ENCODE assay signal across 1 fruit fly cellular context in genomic region chr3R:9613124-9613523, dm6.
TF ChIP-seq lines count a peak whose summit lies in the region.

No protein-coding gene starts in this region.

TF ChIP-seq in whole organism, embryonic, 481 proteins besides CTCF, POLR2A, EP300 and RAD21 (continued from another document):
- TF ChIP-seq pho (GFP tag; optimal IDR thresholded peaks at IDR 0.05; lab: Kevin White, UChicago) = peak; percentile 47
- no peak for TF ChIP-seq CG16779 (GFP tag; IDR thresholded peaks at IDR 0.05; lab: Robert Waterston, UW)
- peak; percentile 14 for TF ChIP-seq NC2β (GFP tag; optimal IDR thresholded peaks at IDR 0.05; lab: Kevin White, UChicago)
- peak; percentile 37; the same call in 1 of the 2 replicates for TF ChIP-seq Ravus (GFP tag; IDR thresholded peaks at IDR 0.05; lab: Robert Waterston, UW)
- TF ChIP-seq vnd (GFP tag; IDR thresholded peaks at IDR 0.05; lab: Robert Waterston, UW; ENCODE audit: partially characterized antibody) = no peak
- peak; percentile 34 for TF ChIP-seq CG18764 (GFP tag; optimal IDR thresholded peaks at IDR 0.05; lab: Kevin White, UChicago)
- TF ChIP-seq CG7556 (GFP tag; optimal IDR thresholded peaks at IDR 0.05; lab: Kevin White, UChicago) = peak; percentile 46
- no peak for TF ChIP-seq unc-4 (GFP tag; IDR thresholded peaks at IDR 0.05; lab: Robert Waterston, UW; ENCODE audit: partially characterized antibody)
- no peak for TF ChIP-seq pros (GFP tag; optimal IDR thresholded peaks at IDR 0.05; lab: Kevin White, UChicago)
- TF ChIP-seq E2f1 (GFP tag; IDR thresholded peaks at IDR 0.05; lab: Robert Waterston, UW) = peak; percentile 61
- TF ChIP-seq h (optimal IDR thresholded peaks at IDR 0.05; lab: Kevin White, UChicago) = no peak
- peak in 1 of 2 experiments; percentile 56 for TF ChIP-seq eve (GFP tag; optimal IDR thresholded peaks at IDR 0.05; lab: Kevin White, UChicago)
- TF ChIP-seq dmrt11E (tag; optimal IDR thresholded peaks at IDR 0.05; lab: Kevin White, UChicago) = peak; percentile 5
- peak; percentile 45 for TF ChIP-seq pum (GFP tag; optimal IDR thresholded peaks at IDR 0.05; lab: Kevin White, UChicago)
- TF ChIP-seq CG18599 (GFP tag; optimal IDR thresholded peaks at IDR 0.05; lab: Kevin White, UChicago) = peak; percentile 81
- TF ChIP-seq grau (tag; optimal IDR thresholded peaks at IDR 0.05; lab: Kevin White, UChicago) = peak; percentile 40
- no peak for TF ChIP-seq Nf-YC (tag; optimal IDR thresholded peaks at IDR 0.05; lab: Kevin White, UChicago)
- TF ChIP-seq sima (GFP tag; optimal IDR thresholded peaks at IDR 0.05; lab: Kevin White, UChicago) = no peak
- no peak for TF ChIP-seq ftz-f1 (GFP tag; optimal IDR thresholded peaks at IDR 0.05; lab: Kevin White, UChicago)
- peak; percentile 26 for TF ChIP-seq Vsx1 (GFP tag; optimal IDR thresholded peaks at IDR 0.05; lab: Kevin White, UChicago)
- TF ChIP-seq CG7357 (GFP tag; IDR thresholded peaks at IDR 0.05; lab: Robert Waterston, UW) = 0 out of 3 replicates have a peak, but pooled peaks have one; percentile 47
- peak; percentile 80 for TF ChIP-seq dysf (GFP tag; IDR thresholded peaks at IDR 0.05; lab: Robert Waterston, UW)
- peak; percentile 64 for TF ChIP-seq CG15269 (tag; optimal IDR thresholded peaks at IDR 0.05; lab: Kevin White, UChicago)
- TF ChIP-seq Bdp1 (GFP tag; optimal IDR thresholded peaks at IDR 0.05; lab: Kevin White, UChicago) = peak; percentile 31
- TF ChIP-seq gro (GFP tag; optimal IDR thresholded peaks at IDR 0.05; lab: Kevin White, UChicago) = peak; percentile 16
- TF ChIP-seq jumu (GFP tag; optimal IDR thresholded peaks at IDR 0.05; lab: Kevin White, UChicago) = peak; percentile 37
- peak; percentile 36 for TF ChIP-seq CG5180 (GFP tag; optimal IDR thresholded peaks at IDR 0.05; lab: Kevin White, UChicago)
- TF ChIP-seq B-H1 (GFP tag; IDR thresholded peaks at IDR 0.05; lab: Robert Waterston, UW) = peak; percentile 52; the same call in 2 of the 3 replicates
- peak; percentile 36 for TF ChIP-seq CG8089 (GFP tag; optimal IDR thresholded peaks at IDR 0.05; lab: Kevin White, UChicago)
- peak; percentile 12 for TF ChIP-seq her (GFP tag; optimal IDR thresholded peaks at IDR 0.05; lab: Kevin White, UChicago)
- peak; percentile 55 for TF ChIP-seq sob (GFP tag; IDR thresholded peaks at IDR 0.05; lab: Robert Waterston, UW)
- TF ChIP-seq chinmo (GFP tag; IDR thresholded peaks at IDR 0.05; lab: Robert Waterston, UW; ENCODE audit: partially characterized antibody) = no peak
- TF ChIP-seq Ada2b (GFP tag; IDR thresholded peaks at IDR 0.05; lab: Robert Waterston, UW) = peak; percentile 74
- TF ChIP-seq slp2 (GFP tag; optimal IDR thresholded peaks at IDR 0.05; lab: Kevin White, UChicago) = peak; percentile 12
- TF ChIP-seq CG8944 (GFP tag; optimal IDR thresholded peaks at IDR 0.05; lab: Kevin White, UChicago) = peak; percentile 60
- peak; percentile 19; the same call in 1 of the 2 replicates for TF ChIP-seq CG31224 (GFP tag; IDR thresholded peaks at IDR 0.05; lab: Robert Waterston, UW)
- peak; percentile 49 for TF ChIP-seq CG10209 (GFP tag; optimal IDR thresholded peaks at IDR 0.05; lab: Kevin White, UChicago)
- TF ChIP-seq CG6254 (GFP tag; optimal IDR thresholded peaks at IDR 0.05; lab: Kevin White, UChicago) = peak; percentile 30
- no peak for TF ChIP-seq CG17802 (tag; optimal IDR thresholded peaks at IDR 0.05; lab: Kevin White, UChicago)
- TF ChIP-seq CG17328 (GFP tag; IDR thresholded peaks at IDR 0.05; lab: Robert Waterston, UW) = peak; percentile 65
- peak; percentile 44; the same call in 1 of the 2 replicates for TF ChIP-seq Nf-YA (GFP tag; IDR thresholded peaks at IDR 0.05; lab: Robert Waterston, UW)
- 0 out of 3 replicates have a peak, but pooled peaks have one; percentile 5 for TF ChIP-seq ken (GFP tag; IDR thresholded peaks at IDR 0.05; lab: Robert Waterston, UW)
- peak; percentile 63; the same call in 1 of the 2 replicates for TF ChIP-seq slbo (GFP tag; IDR thresholded peaks at IDR 0.05; lab: Robert Waterston, UW)
- TF ChIP-seq ewg (GFP tag; optimal IDR thresholded peaks at IDR 0.05; lab: Kevin White, UChicago) = peak; percentile 65
- peak; percentile 57 for TF ChIP-seq CG10979 (tag; optimal IDR thresholded peaks at IDR 0.05; lab: Kevin White, UChicago)
- TF ChIP-seq Xrp1 (GFP tag; IDR thresholded peaks at IDR 0.05; lab: Robert Waterston, UW) = peak; percentile 57
- TF ChIP-seq Dref (GFP tag; IDR thresholded peaks at IDR 0.05; lab: Robert Waterston, UW) = no peak
- TF ChIP-seq CG9609 (GFP tag; optimal IDR thresholded peaks at IDR 0.05; lab: Kevin White, UChicago) = peak; percentile 17
- peak; percentile 83 for TF ChIP-seq CG11504 (tag; optimal IDR thresholded peaks at IDR 0.05; lab: Kevin White, UChicago)
- TF ChIP-seq Elba2 (GFP tag; optimal IDR thresholded peaks at IDR 0.05; lab: Kevin White, UChicago) = no peak
- TF ChIP-seq HLH54F (GFP tag; optimal IDR thresholded peaks at IDR 0.05; lab: Kevin White, UChicago) = peak; percentile 46
- no peak for TF ChIP-seq z (GFP tag; IDR thresholded peaks at IDR 0.05; lab: Robert Waterston, UW)
- TF ChIP-seq peb (GFP tag; IDR thresholded peaks at IDR 0.05; lab: Robert Waterston, UW) = no peak
- TF ChIP-seq HmgZ (tag; optimal IDR thresholded peaks at IDR 0.05; lab: Kevin White, UChicago) = peak; percentile 18
- TF ChIP-seq CG1233 (GFP tag; optimal IDR thresholded peaks at IDR 0.05; lab: Kevin White, UChicago) = peak; percentile 48
- TF ChIP-seq CG10267 (tag; optimal IDR thresholded peaks at IDR 0.05; lab: Kevin White, UChicago) = peak; percentile 41
- peak; percentile 70 for TF ChIP-seq CG31441 (GFP tag; IDR thresholded peaks at IDR 0.05; lab: Robert Waterston, UW)
- peak; percentile 59; the same call in 1 of the 2 replicates for TF ChIP-seq CG10366 (GFP tag; IDR thresholded peaks at IDR 0.05; lab: Robert Waterston, UW)
- no peak for TF ChIP-seq CG10959 (GFP tag; IDR thresholded peaks at IDR 0.05; lab: Robert Waterston, UW)
- no peak for TF ChIP-seq CG42726 (GFP tag; IDR thresholded peaks at IDR 0.05; lab: Robert Waterston, UW; ENCODE audit: partially characterized antibody)
- TF ChIP-seq CG17829 (tag; optimal IDR thresholded peaks at IDR 0.05; lab: Kevin White, UChicago) = peak; percentile 24
- TF ChIP-seq Sin3A (optimal IDR thresholded peaks at IDR 0.05; lab: Kevin White, UChicago) = no peak
- TF ChIP-seq ac (GFP tag; optimal IDR thresholded peaks at IDR 0.05; lab: Kevin White, UChicago) = no peak
- no peak for TF ChIP-seq NC2α (GFP tag; optimal IDR thresholded peaks at IDR 0.05; lab: Kevin White, UChicago)
- peak; percentile 31 for TF ChIP-seq CG6683 (GFP tag; optimal IDR thresholded peaks at IDR 0.05; lab: Kevin White, UChicago)
- peak; percentile 57 to 70 for TF ChIP-seq dpn (GFP tag; optimal IDR thresholded peaks at IDR 0.05; lab: Kevin White, UChicago)
- no peak for TF ChIP-seq gcm2 (GFP tag; optimal IDR thresholded peaks at IDR 0.05; lab: Kevin White, UChicago)
- TF ChIP-seq CG15514 (GFP tag; optimal IDR thresholded peaks at IDR 0.05; lab: Kevin White, UChicago) = peak; percentile 65
- no peak for TF ChIP-seq CG34224 (GFP tag; IDR thresholded peaks at IDR 0.05; lab: Robert Waterston, UW; ENCODE audit: partially characterized antibody)
- TF ChIP-seq tll (GFP tag; optimal IDR thresholded peaks at IDR 0.05; lab: Kevin White, UChicago) = no peak
- TF ChIP-seq disco-r (GFP tag; optimal IDR thresholded peaks at IDR 0.05; lab: Kevin White, UChicago) = peak; percentile 8
- TF ChIP-seq nmo (GFP tag; optimal IDR thresholded peaks at IDR 0.05; lab: Kevin White, UChicago) = peak; percentile 38
- TF ChIP-seq NK7.1 (GFP tag; optimal IDR thresholded peaks at IDR 0.05; lab: Kevin White, UChicago) = peak; percentile 44
- peak in 1 of 2 experiments; percentile 38 for TF ChIP-seq chif (GFP tag; optimal IDR thresholded peaks at IDR 0.05; lab: Kevin White, UChicago)
- TF ChIP-seq Atf-2 (GFP tag; optimal IDR thresholded peaks at IDR 0.05; lab: Kevin White, UChicago) = peak; percentile 14
- TF ChIP-seq Kr (GFP tag; optimal IDR thresholded peaks at IDR 0.05; lab: Kevin White, UChicago) = no peak
- no peak for TF ChIP-seq sug (tag; optimal IDR thresholded peaks at IDR 0.05; lab: Kevin White, UChicago)
- TF ChIP-seq C15 (GFP tag; IDR thresholded peaks at IDR 0.05; lab: Robert Waterston, UW) = no peak
- TF ChIP-seq bsh (GFP tag; optimal IDR thresholded peaks at IDR 0.05; lab: Kevin White, UChicago) = peak; percentile 6 to 57
- TF ChIP-seq CG4424 (GFP tag; optimal IDR thresholded peaks at IDR 0.05; lab: Kevin White, UChicago) = peak; percentile 62
- TF ChIP-seq vvl (GFP tag; IDR thresholded peaks at IDR 0.05; lab: Robert Waterston, UW) = peak; percentile 78
- no peak for TF ChIP-seq gsb-n (tag; optimal IDR thresholded peaks at IDR 0.05; lab: Kevin White, UChicago)
- 0 out of 3 replicates have a peak, but pooled peaks have one; percentile 25 for TF ChIP-seq CG34422 (GFP tag; IDR thresholded peaks at IDR 0.05; lab: Robert Waterston, UW)
- TF ChIP-seq Aef1 (GFP tag; IDR thresholded peaks at IDR 0.05; lab: Robert Waterston, UW) = peak; percentile 53
- 0 out of 2 replicates have a peak, but pooled peaks have one; percentile 13 for TF ChIP-seq dimm (GFP tag; IDR thresholded peaks at IDR 0.05; lab: Robert Waterston, UW)
- TF ChIP-seq pb (GFP tag; optimal IDR thresholded peaks at IDR 0.05; lab: Kevin White, UChicago) = peak; percentile 22
- TF ChIP-seq mirr (GFP tag; optimal IDR thresholded peaks at IDR 0.05; lab: Kevin White, UChicago) = no peak
- peak; percentile 43 for TF ChIP-seq CG6854 (GFP tag; optimal IDR thresholded peaks at IDR 0.05; lab: Kevin White, UChicago)
- 0 out of 3 replicates have a peak, but pooled peaks have one; percentile 39 for TF ChIP-seq H15 (GFP tag; IDR thresholded peaks at IDR 0.05; lab: Robert Waterston, UW)
- TF ChIP-seq CG14441 (GFP tag; IDR thresholded peaks at IDR 0.05; lab: Robert Waterston, UW) = peak; percentile 66
- TF ChIP-seq crp (GFP tag; optimal IDR thresholded peaks at IDR 0.05; lab: Kevin White, UChicago) = no peak
- TF ChIP-seq tin (GFP tag; optimal IDR thresholded peaks at IDR 0.05; lab: Kevin White, UChicago) = peak; percentile 44
- TF ChIP-seq kni (GFP tag; optimal IDR thresholded peaks at IDR 0.05; lab: Kevin White, UChicago) = no peak
- TF ChIP-seq Dad (GFP tag; optimal IDR thresholded peaks at IDR 0.05; lab: Kevin White, UChicago) = peak; percentile 59
